Fruit fly (Drosophila melanogaster) whole organism, embryonic: Measurements from ENCODE around the gene CG33795.

ENCODE experiments used
- Abd-B ChIP-seq: fragments of 200-800 bp; sonication (Bioruptor generic); optimal IDR thresholded peaks from 2 replicates; lab custom pipeline; 2018; ENCODE audit warnings: missing biosample characterization, mild to moderate bottlenecking, missing genetic modification characterization, moderate library complexity
- BEAF-32 ChIP-seq: fragments of 200-800 bp; sonication (Bioruptor generic); optimal IDR thresholded peaks from 3 replicates; lab custom pipeline; 2017; ENCODE audit warnings: missing biosample characterization, missing genetic modification characterization, mild to moderate bottlenecking, moderate library complexity, missing genetic modification reagents
- CG12744 ChIP-seq: fragments of 200-800 bp; sonication (Bioruptor generic); optimal IDR thresholded peaks from 2 replicates; lab custom pipeline; 2016; ENCODE audit warnings: missing biosample characterization, missing genetic modification characterization
- CG2712 ChIP-seq: fragments of 200-800 bp; optimal IDR thresholded peaks from 3 replicates; lab custom pipeline; 2019; ENCODE audit warnings: missing biosample characterization, mild to moderate bottlenecking, missing genetic modification characterization, moderate library complexity
- CG4820 ChIP-seq: fragments of 200-800 bp; sonication (Bioruptor generic); optimal IDR thresholded peaks from 3 replicates; lab custom pipeline; 2016; ENCODE audit warnings: missing biosample characterization, missing genetic modification characterization
- D19B ChIP-seq: fragments of 200-800 bp; sonication (Bioruptor generic); optimal IDR thresholded peaks from 2 replicates; lab custom pipeline; 2017; ENCODE audit warnings: missing biosample characterization, mild to moderate bottlenecking, missing genetic modification characterization
- Elba2 ChIP-seq: fragments of 200-800 bp; sonication (Bioruptor generic); optimal IDR thresholded peaks from 3 replicates; lab custom pipeline; 2016; ENCODE audit warnings: missing biosample characterization, missing genetic modification characterization
- Hr78 ChIP-seq, 2 experiments: fragments of 200-800 bp in 1 of 2; fragments of >200 bp in 1 of 2; sonication (Bioruptor generic) in 1 of 2; optimal IDR thresholded peaks; 2 replicates each; lab custom pipeline; 2017 to 2019; ENCODE audit warnings: missing biosample characterization in 2 of 2, missing genetic modification characterization in 2 of 2, mild to moderate bottlenecking in 1 of 2, moderate library complexity in 1 of 2
- Nf-YB ChIP-seq: fragments of 200-800 bp; sonication (Bioruptor generic); optimal IDR thresholded peaks from 3 replicates; lab custom pipeline; 2019; ENCODE audit warnings: missing biosample characterization, mild to moderate bottlenecking, missing genetic modification characterization, moderate library complexity
- Sox102F ChIP-seq: fragments of 200-800 bp; sonication (Bioruptor generic); optimal IDR thresholded peaks from 2 replicates; lab custom pipeline; 2018; ENCODE audit warnings: missing biosample characterization, mild to moderate bottlenecking, missing genetic modification characterization, moderate library complexity
- dmrt99B ChIP-seq: fragments of 200-800 bp; sonication (Bioruptor generic); optimal IDR thresholded peaks from 2 replicates; lab custom pipeline; 2018; ENCODE audit warnings: missing biosample characterization, mild to moderate bottlenecking, missing genetic modification characterization, moderate library complexity
- trh ChIP-seq: fragments of 200-800 bp; sonication (Bioruptor generic); optimal IDR thresholded peaks from 2 replicates; lab custom pipeline; 2016; ENCODE audit warnings: missing biosample characterization, missing genetic modification characterization

dm6 chr3L:16183493-16183892 lies 12.3 kb upstream of the CG33795 start:
- no peak for TF ChIP-seq trh (GFP tag; lab: Kevin White, UChicago)
- TF ChIP-seq dmrt99B (tag; lab: Kevin White, UChicago) = no peak
- TF ChIP-seq Nf-YB (GFP tag; lab: Kevin White, UChicago) = no peak
- no peak for TF ChIP-seq Elba2 (GFP tag; lab: Kevin White, UChicago)
- TF ChIP-seq CG2712 = no peak
- TF ChIP-seq CG12744 (GFP tag; lab: Kevin White, UChicago) = no peak
- TF ChIP-seq Hr78 (GFP tag; optimal IDR thresholded peaks at IDR 0.05; lab: Kevin White, UChicago) = no peak
- no peak for TF ChIP-seq Sox102F (GFP tag; lab: Kevin White, UChicago)
- TF ChIP-seq D19B (GFP tag; lab: Kevin White, UChicago) = no peak
- no peak for TF ChIP-seq Abd-B
- no peak for TF ChIP-seq BEAF-32 (GFP tag; lab: Kevin White, UChicago)
- TF ChIP-seq CG4820 (GFP tag; lab: Kevin White, UChicago) = no peak
